Worm (Caenorhabditis elegans) whole organism, L4/young adult: Measurements from ENCODE around the gene Y38F2AR.10.

Experiments used
- W03F9.2 ChIP-seq: fragments of 150-350 bp; optimal IDR thresholded peaks from 2 replicates; lab custom pipeline; 2014; ENCODE audit warnings: missing biosample characterization, missing genetic modification characterization
- dao-5 ChIP-seq: sonication (generic microtip); optimal IDR thresholded peaks from 2 replicates; lab custom pipeline; 2016; ENCODE audit warnings: missing genotype, missing genetic modification characterization, moderate library complexity, missing compliant biosample characterization
- him-1 ChIP-seq: sonication (generic microtip); optimal IDR thresholded peaks from 2 replicates; lab custom pipeline; 2016; ENCODE audit warnings: missing genotype, missing genetic modification reagents, missing genetic modification characterization, missing compliant biosample characterization

Gene Y38F2AR.10

ce11 chrIV:2390251-2390672 lies 9.1 kb downstream of the Y38F2AR.10 start:
- no peak for TF ChIP-seq dao-5 (tag; lab: Kevin White, UChicago)
- no peak for TF ChIP-seq W03F9.2
- TF ChIP-seq him-1 = no peak

DNA sequence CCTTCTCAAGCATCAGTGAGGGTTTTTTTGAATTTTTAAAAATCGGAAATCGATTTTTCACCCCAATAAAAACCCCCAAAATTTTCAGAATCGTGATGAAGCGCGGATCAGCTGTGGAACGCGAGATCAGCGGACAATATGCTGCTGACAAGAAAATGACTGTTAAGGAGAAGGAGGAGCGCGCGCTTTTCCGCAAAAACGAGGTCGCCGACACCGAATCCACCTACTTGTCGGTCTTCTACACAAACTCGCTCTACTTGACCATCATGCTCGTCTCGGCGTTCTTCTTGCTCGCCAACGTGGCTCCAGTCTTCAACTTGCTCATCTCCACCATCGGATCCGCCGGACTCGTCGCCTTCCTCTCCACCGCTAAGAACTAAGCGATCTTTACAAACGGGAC lies 9.6 kb downstream of the Y38F2AR.10 start:
- TF ChIP-seq dao-5 (tag; lab: Kevin White, UChicago) (no peak), him-1 (no peak), W03F9.2 (no peak)

ce11 chrIV:2388949-2389495 lies 10.3 kb downstream of the Y38F2AR.10 start, which contains the start of gene trap-3:
Gene trap-3, plus strand, starts transcription at chrIV:2389445.
- TF ChIP-seq him-1 (peak; percentile 58), dao-5 (tag; lab: Kevin White, UChicago) (peak; percentile 63), W03F9.2 (peak; percentile 93)

ce11 chrIV:2387970-2388705 lies 11.2 kb downstream of the Y38F2AR.10 start, which contains the start of gene sec-61.B:
Gene sec-61.B, minus strand, starts transcription at chrIV:2388675.
- TF ChIP-seq W03F9.2 = peak; percentile 8
- no peak for TF ChIP-seq dao-5 (tag; lab: Kevin White, UChicago)
- TF ChIP-seq him-1 = no peak

DNA sequence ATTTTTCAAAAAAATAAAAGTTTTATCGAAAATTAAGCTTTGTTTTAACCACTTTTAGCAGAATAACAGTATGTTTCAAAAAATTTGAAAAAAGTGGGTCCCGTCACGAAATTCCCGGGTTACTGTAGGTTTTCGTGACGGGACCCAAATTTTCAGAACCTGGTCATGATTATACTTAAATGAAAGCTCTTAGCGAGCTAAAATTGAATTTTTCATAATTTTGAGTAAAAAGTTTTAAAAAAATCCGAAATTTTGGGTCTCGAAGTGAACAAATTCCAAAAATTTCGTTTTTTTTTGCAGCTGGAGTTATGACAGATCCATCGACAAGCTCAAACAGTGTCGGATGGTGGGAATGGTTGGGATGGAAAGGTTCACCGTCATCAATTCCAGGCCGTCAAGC lies 15.6 kb downstream of the Y38F2AR.10 start, which contains the start of gene Y38F2AR.3:
Y38F2AR.3 (plus strand) TSS at position 301 of the 400 bp plus-strand sequence.
- no peak for TF ChIP-seq him-1
- no peak for TF ChIP-seq dao-5 (tag; lab: Kevin White, UChicago)
- TF ChIP-seq W03F9.2 = no peak

DNA sequence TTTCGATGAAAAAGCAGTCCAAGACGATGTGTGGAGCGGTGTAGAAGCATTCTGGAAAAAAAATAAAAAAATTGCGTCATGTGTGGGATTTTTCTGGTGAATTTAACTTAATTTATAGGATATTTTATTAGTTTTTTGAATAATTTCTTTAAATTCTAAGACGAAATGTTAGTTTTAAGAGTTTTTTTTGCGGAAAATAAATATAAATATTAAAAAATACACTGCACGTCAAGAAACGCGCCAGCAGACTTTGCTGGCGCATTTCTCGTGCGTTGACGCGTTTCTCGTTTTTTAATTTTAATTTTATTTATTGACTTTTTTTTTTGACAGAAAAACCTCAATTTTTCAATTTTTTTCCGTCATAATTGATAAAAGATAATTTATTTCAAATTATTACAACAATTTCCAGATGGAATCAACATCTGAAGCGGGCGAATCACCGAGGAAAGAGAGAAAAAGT lies 50.4 kb downstream of the Y38F2AR.10 start, which contains the start of the genes ppgn-1 and tftc-1:
ppgn-1 (minus strand) TSS at position 51 of the 460 bp plus-strand sequence.
tftc-1 (plus strand) TSS at position 410 of the 460 bp plus-strand sequence.
- TF ChIP-seq dao-5 (tag; lab: Kevin White, UChicago) (no peak), W03F9.2 (peak; percentile 63)
